Worm (Caenorhabditis elegans) whole organism, L2 larva: ENCODE results near the gene cest-7.

Experiments used
- aly-2 ChIP-seq: fragments of 150-350 bp; optimal IDR thresholded peaks from 2 replicates; lab custom pipeline; 2014; ENCODE audit warnings: missing biosample characterization, missing genetic modification characterization
- blmp-1 ChIP-seq: sonication (generic microtip); optimal IDR thresholded peaks from 2 replicates; lab custom pipeline; 2017; ENCODE audit warnings: missing genetic modification characterization, mild to moderate bottlenecking, missing compliant biosample characterization, antibody characterized with exemption, moderate library complexity; ENCODE audit not compliant: insufficient read depth
- fos-1 ChIP-seq: fragments of 150-350 bp; optimal IDR thresholded peaks from 2 replicates; lab custom pipeline; 2014; ENCODE audit warnings: missing biosample characterization, missing genetic modification characterization
- lsy-2 ChIP-seq, 2 experiments: fragments of 150-350 bp in 1 of 2; sonication (generic microtip) in 1 of 2; optimal IDR thresholded peaks; 2 replicates each; lab custom pipeline; 2014 to 2017; ENCODE audit warnings: missing biosample characterization in 2 of 2, missing genetic modification characterization in 2 of 2
- nhr-21 ChIP-seq: fragments of 150-350 bp; optimal IDR thresholded peaks from 2 replicates; lab custom pipeline; 2014; ENCODE audit warnings: missing biosample characterization, missing genetic modification characterization
- nhr-77 ChIP-seq: fragments of 150-350 bp; optimal IDR thresholded peaks from 2 replicates; lab custom pipeline; 2014; ENCODE audit warnings: missing biosample characterization, missing genetic modification characterization
- sma-9 ChIP-seq, 2 experiments: fragments of 150-350 bp in 1 of 2; sonication (generic microtip) in 1 of 2; optimal IDR thresholded peaks; 2 replicates each; lab custom pipeline; 2014 to 2016; ENCODE audit warnings: missing genetic modification characterization in 2 of 2, mild to moderate bottlenecking in 1 of 2, missing biosample characterization in 1 of 2, missing compliant biosample characterization in 1 of 2, missing genetic modification reagents in 1 of 2, moderate library complexity in 1 of 2
- unc-62 ChIP-seq: fragments of 150-350 bp; optimal IDR thresholded peaks from 2 replicates; lab custom pipeline; 2014; ENCODE audit warnings: missing biosample characterization, missing genetic modification reagents, missing genetic modification characterization

DNA sequence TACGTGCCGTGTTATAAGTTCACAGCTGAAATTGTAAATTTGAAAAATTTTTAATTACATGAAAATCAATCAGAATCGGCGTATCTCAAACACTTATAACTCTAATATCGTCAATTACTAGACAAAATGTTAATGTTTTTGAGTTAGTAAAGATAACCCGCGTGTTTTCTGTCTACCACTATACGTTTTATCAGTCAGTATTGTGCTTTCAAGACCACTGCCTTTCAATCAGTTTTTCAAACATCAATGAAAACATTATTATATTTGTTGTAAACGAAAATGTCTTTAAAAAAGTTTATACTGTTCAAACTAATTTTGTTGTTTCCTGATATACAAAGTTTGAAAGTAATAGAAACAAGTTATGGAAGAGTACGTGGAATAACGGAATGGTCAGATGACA lies 7.0 kb upstream of the cest-7 start:
- TF ChIP-seq lsy-2 (tag; optimal IDR thresholded peaks at IDR 0.05; lab: Kevin White, UChicago) (no peak), fos-1 (tag; lab: Kevin White, UChicago) (no peak), sma-9 (GFP tag; optimal IDR thresholded peaks at IDR 0.05; lab: Kevin White, UChicago) (no peak), sma-9 (tag; optimal IDR thresholded peaks at IDR 0.05; lab: Kevin White, UChicago) (no peak), unc-62 (GFP tag; lab: Kevin White, UChicago) (no peak), aly-2 (tag; lab: Kevin White, UChicago) (no peak), blmp-1 (tag; lab: Kevin White, UChicago) (no peak), nhr-77 (tag; lab: Kevin White, UChicago) (no peak), nhr-21 (tag; lab: Kevin White, UChicago) (no peak)
